Worm (Caenorhabditis elegans): Measurements from ENCODE around the gene F18H3.4.

- no peak for TF ChIP-seq T22C8.4 (GFP tag; IDR thresholded peaks at IDR 0.05)
- no peak for TF ChIP-seq klf-2 (GFP tag; conservative IDR thresholded peaks at IDR 0.05)
- TF ChIP-seq flt-1 (GFP tag; IDR thresholded peaks at IDR 0.05) = no peak
- TF ChIP-seq cog-1 (tag; optimal IDR thresholded peaks at IDR 0.05) = no peak
- TF ChIP-seq med-1 (GFP tag; optimal IDR thresholded peaks at IDR 0.05; ENCODE audit: insufficient read depth) = no peak
- no peak for TF ChIP-seq ref-1 (GFP tag; conservative IDR thresholded peaks at IDR 0.05)
- TF ChIP-seq ztf-23 (GFP tag; IDR thresholded peaks at IDR 0.05) = no peak
- no peak for TF ChIP-seq ztf-29 (GFP tag; IDR thresholded peaks at IDR 0.05)
- no peak for TF ChIP-seq tab-1 (GFP tag; IDR thresholded peaks at IDR 0.05)
Measured at ce11 chrX:13510997-13511396, 17.9 kb upstream of the F18H3.4 start, which contains the start of gene col-185.
